Worm (Caenorhabditis elegans) whole organism, L1 larva: ENCODE results near the gene frpr-19.
A peak's percentile ranks its signal among the peaks of the same experiment; 100 is the strongest.

Experiments used
- C04F5.9 ChIP-seq: sonication (generic microtip); optimal IDR thresholded peaks from 2 replicates; lab custom pipeline; 2016; ENCODE audit warnings: missing genetic modification characterization, missing compliant biosample characterization
- aly-2 ChIP-seq: fragments of 150-350 bp; optimal IDR thresholded peaks from 2 replicates; lab custom pipeline; 2014; ENCODE audit warnings: missing biosample characterization, missing genetic modification characterization
- blmp-1 ChIP-seq: fragments of 150-350 bp; optimal IDR thresholded peaks from 2 replicates; lab custom pipeline; 2014; ENCODE audit warnings: missing biosample characterization, missing genetic modification characterization
- ceh-63 ChIP-seq: fragments of 200-800 bp; sonication (Bioruptor generic); optimal IDR thresholded peaks from 2 replicates; lab custom pipeline; 2018; ENCODE audit warnings: mild to moderate bottlenecking, missing genetic modification characterization, missing compliant biosample characterization
- ceh-8 ChIP-seq: fragments of 200-800 bp; sonication (Bioruptor generic); optimal IDR thresholded peaks from 2 replicates; lab custom pipeline; 2018; ENCODE audit warnings: mild to moderate bottlenecking, missing genetic modification characterization, moderate library complexity, missing compliant biosample characterization
- ceh-88 ChIP-seq: fragments of 200-800 bp; sonication (Bioruptor generic); IDR thresholded peaks from 2 replicates; pipeline ENCODE4 v1.3.6; 2022; ENCODE audit warnings: missing genetic modification characterization, missing compliant biosample characterization
- ces-1 ChIP-seq: fragments of 150-350 bp; optimal IDR thresholded peaks from 2 replicates; lab custom pipeline; 2014; ENCODE audit warnings: missing biosample characterization, missing genetic modification reagents, missing genetic modification characterization
- dsc-1 ChIP-seq: sonication (generic microtip); optimal IDR thresholded peaks from 2 replicates; lab custom pipeline; 2016; ENCODE audit warnings: mild to moderate bottlenecking, missing genetic modification characterization, missing compliant biosample characterization
- efl-1 ChIP-seq, 4 experiments: fragments of 150-350 bp; optimal IDR thresholded peaks in 3 of 4; peaks in 1 of 4; 1 replicate in 1 of 4; 2 replicates in 3 of 4; lab custom pipeline; 2014; ENCODE audit warnings: missing biosample characterization in 2 of 4, missing genetic modification characterization in 2 of 4, missing genetic modification reagents in 2 of 4
- efl-3 ChIP-seq: fragments of 200-800 bp; sonication (Bioruptor generic); optimal IDR thresholded peaks from 2 replicates; lab custom pipeline; 2018; ENCODE audit warnings: mild to moderate bottlenecking, missing genetic modification characterization, missing compliant biosample characterization
- egl-13 ChIP-seq: sonication (generic microtip); optimal IDR thresholded peaks from 2 replicates; lab custom pipeline; 2016; ENCODE audit warnings: missing genotype, missing genetic modification reagents, missing genetic modification characterization, missing compliant biosample characterization
- elt-2 ChIP-seq: sonication (generic microtip); optimal IDR thresholded peaks from 2 replicates; lab custom pipeline; 2016; ENCODE audit warnings: missing genetic modification characterization, mild to moderate bottlenecking, inconsistent platforms, missing compliant biosample characterization, missing genetic modification reagents
- elt-3 ChIP-seq, 6 experiments: fragments of 150-350 bp in 1 of 6; sonication (generic microtip); optimal IDR thresholded peaks; 2 replicates each; lab custom pipeline; 2017 to 2018; ENCODE audit warnings: missing biosample characterization in 6 of 6, missing genetic modification characterization in 6 of 6, inconsistent platforms in 1 of 6
- ets-5 ChIP-seq: fragments of 200-800 bp; sonication (Bioruptor generic); IDR thresholded peaks from 2 replicates; pipeline ENCODE4 v1.3.6; 2022; ENCODE audit warnings: missing genetic modification characterization, missing compliant biosample characterization
- fkh-10 ChIP-seq: sonication (generic microtip); optimal IDR thresholded peaks from 2 replicates; lab custom pipeline; 2017; ENCODE audit warnings: missing biosample characterization, missing genetic modification reagents, missing genetic modification characterization
- fkh-8 ChIP-seq: sonication (generic microtip); optimal IDR thresholded peaks from 2 replicates; lab custom pipeline; 2016; ENCODE audit warnings: mild to moderate bottlenecking, missing genetic modification characterization, missing compliant biosample characterization
- grh-1 ChIP-seq: fragments of 200-800 bp; sonication (Bioruptor generic); IDR thresholded peaks from 2 replicates; pipeline ENCODE4 v1.3.6; 2022; ENCODE audit warnings: missing genetic modification reagents, missing genetic modification characterization, missing compliant biosample characterization
- hlh-17 ChIP-seq: fragments of 200-800 bp; sonication (Bioruptor generic); optimal IDR thresholded peaks from 2 replicates; lab custom pipeline; 2018; ENCODE audit warnings: missing genetic modification characterization, mild to moderate bottlenecking, missing compliant biosample characterization, moderate library complexity, borderline replicate concordance
- hlh-4 ChIP-seq: sonication (generic microtip); optimal IDR thresholded peaks from 2 replicates; lab custom pipeline; 2016; ENCODE audit warnings: mild to moderate bottlenecking, missing genetic modification characterization, missing compliant biosample characterization
- irx-1 ChIP-seq: sonication (generic microtip); optimal IDR thresholded peaks from 2 replicates; lab custom pipeline; 2016; ENCODE audit warnings: missing genetic modification characterization, missing compliant biosample characterization
- lin-14 ChIP-seq: fragments of 200-800 bp; sonication (Bioruptor generic); optimal IDR thresholded peaks from 2 replicates; lab custom pipeline; 2018; ENCODE audit warnings: mild to moderate bottlenecking, missing genetic modification characterization, moderate library complexity, missing compliant biosample characterization
- lin-15B ChIP-seq: fragments of 150-350 bp; sonication (generic microtip); optimal IDR thresholded peaks from 3 replicates; lab custom pipeline; 2014; ENCODE audit warnings: missing biosample characterization, missing genetic modification characterization
- lin-35 ChIP-seq, 2 experiments: fragments of 150-350 bp; optimal IDR thresholded peaks; 2 replicates each; lab custom pipeline; 2014; ENCODE audit warnings: missing biosample characterization in 2 of 2, missing genetic modification characterization in 2 of 2, missing genetic modification reagents in 2 of 2
- lin-39 ChIP-seq: fragments of 150-350 bp; optimal IDR thresholded peaks from 2 replicates; lab custom pipeline; 2014; ENCODE audit warnings: missing biosample characterization, missing genetic modification reagents, missing genetic modification characterization
- lsy-2 ChIP-seq, 2 experiments: fragments of 150-350 bp; optimal IDR thresholded peaks; 2 replicates each; lab custom pipeline; 2014; ENCODE audit warnings: missing biosample characterization in 2 of 2, missing genetic modification characterization in 2 of 2
- mab-9 ChIP-seq: fragments of 200-800 bp; sonication (Bioruptor generic); IDR thresholded peaks from 2 replicates; pipeline ENCODE4 v1.3.6; 2022; ENCODE audit warnings: missing genetic modification reagents, missing genetic modification characterization, missing compliant biosample characterization
- mef-2 ChIP-seq: fragments of 150-350 bp; optimal IDR thresholded peaks from 2 replicates; lab custom pipeline; 2014; ENCODE audit warnings: missing biosample characterization, missing genetic modification characterization
- mep-1 ChIP-seq: fragments of 150-350 bp; optimal IDR thresholded peaks from 2 replicates; lab custom pipeline; 2014; ENCODE audit warnings: missing biosample characterization, missing genetic modification characterization
- nhr-12 ChIP-seq: sonication (generic microtip); optimal IDR thresholded peaks from 2 replicates; lab custom pipeline; 2017; ENCODE audit warnings: missing biosample characterization, missing genetic modification characterization
- nhr-20 ChIP-seq: sonication (generic microtip); optimal IDR thresholded peaks from 2 replicates; lab custom pipeline; 2016; ENCODE audit warnings: mild to moderate bottlenecking, missing genetic modification characterization, missing compliant biosample characterization
- nhr-47 ChIP-seq: sonication (generic microtip); optimal IDR thresholded peaks from 2 replicates; lab custom pipeline; 2016; ENCODE audit warnings: mild to moderate bottlenecking, missing genetic modification characterization, moderate library complexity, missing compliant biosample characterization
- nhr-71 ChIP-seq: sonication (generic microtip); optimal IDR thresholded peaks from 2 replicates; lab custom pipeline; 2016; ENCODE audit warnings: mild to moderate bottlenecking, missing genetic modification characterization, moderate library complexity, missing compliant biosample characterization
- nhr-76 ChIP-seq: sonication (generic microtip); optimal IDR thresholded peaks from 2 replicates; lab custom pipeline; 2017; ENCODE audit warnings: missing biosample characterization, missing genetic modification characterization
- nhr-77 ChIP-seq: fragments of 150-350 bp; optimal IDR thresholded peaks from 2 replicates; lab custom pipeline; 2014; ENCODE audit warnings: missing biosample characterization, missing genetic modification characterization
- nhr-85 ChIP-seq: sonication (generic microtip); peaks from one replicate; lab custom pipeline; 2016; ENCODE audit warnings: missing genetic modification characterization, inconsistent platforms, missing compliant biosample characterization
- nhr-90 ChIP-seq: sonication (generic microtip); optimal IDR thresholded peaks from 2 replicates; lab custom pipeline; 2016; ENCODE audit warnings: mild to moderate bottlenecking, missing genetic modification characterization, missing compliant biosample characterization; ENCODE audit not compliant: poor library complexity
- pag-3 ChIP-seq: sonication (generic microtip); optimal IDR thresholded peaks from 2 replicates; lab custom pipeline; 2017; ENCODE audit warnings: missing genetic modification characterization, mild to moderate bottlenecking, missing compliant biosample characterization, antibody characterized with exemption, borderline replicate concordance; ENCODE audit not compliant: insufficient read depth
- pax-3 ChIP-seq: fragments of 200-800 bp; sonication (Bioruptor generic); optimal IDR thresholded peaks from 2 replicates; lab custom pipeline; 2018; ENCODE audit warnings: mild to moderate bottlenecking, missing genetic modification characterization, moderate library complexity, missing compliant biosample characterization
- skn-1 ChIP-seq: fragments of 150-350 bp; optimal IDR thresholded peaks from 2 replicates; lab custom pipeline; 2014; ENCODE audit warnings: missing biosample characterization, missing genetic modification characterization
- snpc-4 ChIP-seq: fragments of 150-350 bp; optimal IDR thresholded peaks from 2 replicates; lab custom pipeline; 2014; ENCODE audit warnings: missing biosample characterization, missing genetic modification characterization
- snu-23 ChIP-seq: sonication (generic microtip); optimal IDR thresholded peaks from 2 replicates; lab custom pipeline; 2016; ENCODE audit warnings: missing genetic modification characterization, missing compliant biosample characterization
- swsn-7 ChIP-seq: sonication (generic microtip); optimal IDR thresholded peaks from 2 replicates; lab custom pipeline; 2016; ENCODE audit warnings: missing genetic modification characterization, missing compliant biosample characterization
- unc-98 ChIP-seq: fragments of 200-800 bp; sonication (Bioruptor generic); IDR thresholded peaks from 2 replicates; pipeline ENCODE4 v1.3.6; 2022; ENCODE audit warnings: missing genetic modification characterization, missing compliant biosample characterization
- vab-15 ChIP-seq: sonication (generic microtip); optimal IDR thresholded peaks from 2 replicates; lab custom pipeline; 2017; ENCODE audit warnings: missing genotype, mild to moderate bottlenecking, missing genetic modification characterization, missing compliant biosample characterization
- zip-4 ChIP-seq: fragments of 200-800 bp; sonication (Bioruptor generic); optimal IDR thresholded peaks from 2 replicates; lab custom pipeline; 2018; ENCODE audit warnings: mild to moderate bottlenecking, missing genetic modification characterization, moderate library complexity, missing compliant biosample characterization
- ztf-4 ChIP-seq: fragments of 150-350 bp; optimal IDR thresholded peaks from 2 replicates; lab custom pipeline; 2014; ENCODE audit warnings: missing biosample characterization, missing genetic modification characterization

The frpr-19 gene

DNA sequence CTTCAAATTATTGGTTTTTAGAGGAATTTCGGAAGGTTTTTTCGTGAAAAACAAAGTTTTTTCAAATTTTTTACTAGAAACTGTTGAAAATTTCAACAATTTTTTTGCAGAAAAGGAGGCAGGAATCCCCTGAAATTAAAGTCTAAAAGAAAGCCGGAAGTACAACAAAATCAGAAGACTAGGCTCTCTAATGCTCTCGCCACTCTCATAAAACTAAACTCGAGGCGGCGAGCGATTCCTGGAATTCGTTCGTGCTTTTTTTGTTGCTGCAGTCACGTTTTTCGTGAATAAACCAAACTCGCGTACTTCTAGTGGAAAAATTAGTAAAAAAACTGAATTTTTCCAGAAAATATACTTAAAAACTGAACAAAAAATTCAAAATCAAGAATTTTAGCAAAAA lies 42.6 kb downstream of the frpr-19 start:
- TF ChIP-seq swsn-7 (tag; lab: Kevin White, UChicago) (peak; percentile 35), nhr-47 (tag; lab: Kevin White, UChicago) (peak; percentile 69), efl-1 (optimal IDR thresholded peaks at IDR 0.05; lab: Kevin White, UChicago) (no peak), efl-1 (GFP tag; optimal IDR thresholded peaks at IDR 0.05 in 1 of 2; lab: Kevin White, UChicago) (peak in 1 of 2 experiments; percentile 89), lin-14 (GFP tag; lab: Kevin White, UChicago) (peak; percentile 31), mef-2 (tag; lab: Kevin White, UChicago) (no peak), nhr-71 (tag; lab: Kevin White, UChicago) (peak; percentile 53), hlh-17 (GFP tag; lab: Kevin White, UChicago) (no peak), irx-1 (tag; lab: Kevin White, UChicago) (no peak), blmp-1 (tag; lab: Kevin White, UChicago) (no peak), fkh-8 (tag; lab: Kevin White, UChicago) (peak; percentile 89), pax-3 (tag; lab: Kevin White, UChicago) (no peak), ceh-63 (GFP tag; lab: Kevin White, UChicago) (no peak), pag-3 (no peak), zip-4 (GFP tag; lab: Kevin White, UChicago) (no peak), unc-98 (GFP tag; lab: Robert Waterston, UW) (no peak), ceh-8 (GFP tag; lab: Kevin White, UChicago) (no peak), mep-1 (tag; lab: Kevin White, UChicago) (no peak), elt-3 (tag; optimal IDR thresholded peaks at IDR 0.05; lab: Kevin White, UChicago) (no peak), aly-2 (no peak), nhr-76 (tag; lab: Kevin White, UChicago) (no peak), hlh-4 (tag; lab: Kevin White, UChicago) (no peak), snu-23 (GFP tag; lab: Kevin White, UChicago) (no peak), nhr-90 (tag; lab: Kevin White, UChicago) (no peak), nhr-12 (tag; lab: Kevin White, UChicago) (no peak), egl-13 (tag; lab: Kevin White, UChicago) (peak; percentile 60), ztf-4 (tag; lab: Kevin White, UChicago) (no peak), lin-15B (tag; lab: Kevin White, UChicago) (no peak), dsc-1 (tag; lab: Kevin White, UChicago) (peak; percentile 54), lin-35 (GFP tag; optimal IDR thresholded peaks at IDR 0.05; lab: Kevin White, UChicago) (no peak), nhr-20 (tag; lab: Kevin White, UChicago) (peak; percentile 39), lsy-2 (tag; optimal IDR thresholded peaks at IDR 0.05; lab: Kevin White, UChicago) (no peak), ces-1 (GFP tag; lab: Kevin White, UChicago) (no peak), snpc-4 (tag; lab: Kevin White, UChicago) (no peak), mab-9 (no peak), nhr-85 (tag; lab: Kevin White, UChicago) (no peak), ets-5 (GFP tag; lab: Robert Waterston, UW) (no peak), ceh-88 (no peak), lin-39 (tag; lab: Kevin White, UChicago) (no peak), vab-15 (tag; lab: Kevin White, UChicago) (no peak), efl-3 (GFP tag; lab: Kevin White, UChicago) (no peak), skn-1 (no peak), C04F5.9 (no peak), grh-1 (GFP tag; lab: Robert Waterston, UW) (no peak), nhr-77 (tag; lab: Kevin White, UChicago) (no peak), elt-2 (tag; lab: Kevin White, UChicago) (no peak), fkh-10 (GFP tag; lab: Kevin White, UChicago) (no peak)
